Worm (Caenorhabditis elegans): ENCODE measurements around the gene Y38H8A.1.

- TF ChIP-seq elt-2 (tag; optimal IDR thresholded peaks at IDR 0.05) (no peak), tbx-2 (tag; optimal IDR thresholded peaks at IDR 0.05) (no peak), nfya-1 (tag; optimal IDR thresholded peaks at IDR 0.05) (no peak), sox-4 (tag; optimal IDR thresholded peaks at IDR 0.05) (no peak)
Observed at ce11 chrIV:13505662-13506061, 23.1 kb downstream of the Y38H8A.1 start, which contains the start of gene nlp-17.

Measured in whole organism, late embryonic.